Worm (Caenorhabditis elegans) whole organism, L4 larva: Measurements from ENCODE around the gene M03E7.1.

ENCODE experiments used
- F37D6.2 ChIP-seq: sonication (generic microtip); optimal IDR thresholded peaks from 2 replicates; lab custom pipeline; 2016; ENCODE audit warnings: mild to moderate bottlenecking, missing genetic modification characterization, missing compliant biosample characterization
- Y48G9A.11 ChIP-seq: fragments of 200-800 bp; sonication (Bioruptor generic); IDR thresholded peaks from 2 replicates; pipeline ENCODE4 v1.3.6; 2022; ENCODE audit warnings: missing genetic modification reagents, missing genetic modification characterization, missing compliant biosample characterization
- ZK546.5 ChIP-seq, 2 experiments: sonication (generic microtip); optimal IDR thresholded peaks; 2 replicates each; lab custom pipeline; 2017; ENCODE audit warnings: missing biosample characterization in 2 of 2, missing genetic modification characterization in 2 of 2
- aha-1 ChIP-seq: fragments of 150-350 bp; peaks from one replicate; lab custom pipeline; 2014; ENCODE audit warnings: missing biosample characterization, missing genetic modification characterization
- arid-1 ChIP-seq: fragments of 200-800 bp; sonication (Bioruptor generic); conservative IDR thresholded peaks from 2 replicates; pipeline ENCODE4 v1.3.6; 2022; ENCODE audit warnings: missing genetic modification reagents, missing genetic modification characterization, missing compliant biosample characterization
- ceh-20 ChIP-seq: fragments of 200-800 bp; sonication (Bioruptor generic); IDR thresholded peaks from 2 replicates; pipeline ENCODE4 v1.3.6; 2022; ENCODE audit warnings: missing genetic modification reagents, missing genetic modification characterization, missing compliant biosample characterization
- ceh-44 ChIP-seq: fragments of 200-800 bp; sonication (Bioruptor generic); IDR thresholded peaks from 2 replicates; pipeline ENCODE4 v1.3.6; 2022; ENCODE audit warnings: missing genetic modification reagents, missing genetic modification characterization, missing compliant biosample characterization
- ceh-62 ChIP-seq: sonication (generic microtip); optimal IDR thresholded peaks from 2 replicates; lab custom pipeline; 2017; ENCODE audit warnings: missing biosample characterization, missing genetic modification characterization
- daf-12 ChIP-seq: fragments of 150-350 bp; optimal IDR thresholded peaks from 2 replicates; lab custom pipeline; 2014; ENCODE audit warnings: missing biosample characterization, missing genetic modification reagents, missing genetic modification characterization
- daf-8 ChIP-seq: fragments of 200-800 bp; sonication (Bioruptor generic); IDR thresholded peaks from 2 replicates; pipeline ENCODE4 v1.3.6; 2022; ENCODE audit warnings: missing genetic modification characterization, missing compliant biosample characterization
- dmd-6 ChIP-seq: fragments of 200-800 bp; sonication (Bioruptor generic); IDR thresholded peaks from 2 replicates; pipeline ENCODE4 v1.3.6; 2022; ENCODE audit warnings: missing genetic modification reagents, missing genetic modification characterization, missing compliant biosample characterization
- dmd-9 ChIP-seq: fragments of 200-800 bp; sonication (Bioruptor generic); IDR thresholded peaks from 2 replicates; pipeline ENCODE4 v1.3.6; 2022; ENCODE audit warnings: missing genetic modification reagents, missing genetic modification characterization, missing compliant biosample characterization
- duxl-1 ChIP-seq: sonication (generic microtip); optimal IDR thresholded peaks from 2 replicates; lab custom pipeline; 2016; ENCODE audit warnings: mild to moderate bottlenecking, missing genetic modification characterization, moderate library complexity, missing compliant biosample characterization; ENCODE audit not compliant: poor library complexity
- egl-43 ChIP-seq: fragments of 200-800 bp; sonication (Bioruptor generic); IDR thresholded peaks from 2 replicates; pipeline ENCODE4 v1.3.6; 2022; ENCODE audit warnings: missing genetic modification reagents, missing genetic modification characterization, missing compliant biosample characterization
- fkh-10 ChIP-seq: fragments of 150-350 bp; optimal IDR thresholded peaks from 2 replicates; lab custom pipeline; 2014; ENCODE audit warnings: missing biosample characterization, missing genetic modification reagents, missing genetic modification characterization
- hmg-1.1 ChIP-seq: fragments of 200-800 bp; sonication (Bioruptor generic); IDR thresholded peaks from 2 replicates; pipeline ENCODE4 v1.3.6; 2022; ENCODE audit warnings: missing genetic modification reagents, missing genetic modification characterization, missing compliant biosample characterization
- lin-13 ChIP-seq: fragments of 150-350 bp; optimal IDR thresholded peaks from 2 replicates; lab custom pipeline; 2014; ENCODE audit warnings: missing biosample characterization, missing genetic modification reagents, missing genetic modification characterization
- madf-5 ChIP-seq, 2 experiments: fragments of 200-800 bp; sonication (Bioruptor generic); IDR thresholded peaks; 2 replicates each; pipeline ENCODE4 v1.3.6; 2022; ENCODE audit warnings: missing compliant biosample characterization in 2 of 2, missing genetic modification characterization in 2 of 2
- madf-9 ChIP-seq: fragments of 200-800 bp; sonication (Bioruptor generic); conservative IDR thresholded peaks from 2 replicates; pipeline ENCODE4 v1.3.6; 2022; ENCODE audit warnings: missing genetic modification reagents, missing genetic modification characterization, missing compliant biosample characterization
- mdl-1 ChIP-seq, 2 experiments: fragments of 150-350 bp in 1 of 2; sonication (generic microtip) in 1 of 2; optimal IDR thresholded peaks; 2 replicates each; lab custom pipeline; 2014 to 2017; ENCODE audit warnings: missing biosample characterization in 2 of 2, missing genetic modification characterization in 2 of 2
- nhr-10 ChIP-seq: fragments of 150-350 bp; optimal IDR thresholded peaks from 2 replicates; lab custom pipeline; 2014; ENCODE audit warnings: missing biosample characterization, missing genetic modification characterization
- nhr-102 ChIP-seq: sonication (generic microtip); optimal IDR thresholded peaks from 2 replicates; lab custom pipeline; 2016; ENCODE audit warnings: mild to moderate bottlenecking, missing genetic modification characterization, moderate library complexity, missing compliant biosample characterization
- nhr-11 ChIP-seq: fragments of 150-350 bp; optimal IDR thresholded peaks from 2 replicates; lab custom pipeline; 2014; ENCODE audit warnings: missing biosample characterization, missing genetic modification characterization
- nhr-111 ChIP-seq: fragments of 200-800 bp; sonication (Bioruptor generic); optimal IDR thresholded peaks from 2 replicates; lab custom pipeline; 2018; ENCODE audit warnings: mild to moderate bottlenecking, missing genetic modification characterization, missing compliant biosample characterization
- nhr-42 ChIP-seq: fragments of 200-800 bp; sonication (Bioruptor generic); IDR thresholded peaks from 2 replicates; pipeline ENCODE4 v1.3.6; 2022; ENCODE audit warnings: missing genetic modification characterization, missing compliant biosample characterization
- nhr-77 ChIP-seq: fragments of 150-350 bp; optimal IDR thresholded peaks from 2 replicates; lab custom pipeline; 2014; ENCODE audit warnings: missing biosample characterization, missing genetic modification characterization
- pha-4 ChIP-seq, 2 experiments: fragments of 150-350 bp in 1 of 2; fragments of 200-800 bp in 1 of 2; sonication (Bioruptor generic) in 1 of 2; IDR thresholded peaks in 1 of 2; optimal IDR thresholded peaks in 1 of 2; 2 replicates each; pipeline versions ENCODE4 v1.3.6 to Lab custom; 2014 to 2022; ENCODE audit warnings: missing genetic modification characterization in 2 of 2, missing genetic modification reagents in 2 of 2, missing biosample characterization in 1 of 2, missing compliant biosample characterization in 1 of 2
- saeg-2 ChIP-seq: fragments of 200-800 bp; sonication (Bioruptor generic); IDR thresholded peaks from 2 replicates; pipeline ENCODE4 v1.3.6; 2022; ENCODE audit warnings: missing genetic modification reagents, missing genetic modification characterization, missing compliant biosample characterization
- set-16 ChIP-seq: fragments of 200-800 bp; sonication (Bioruptor generic); IDR thresholded peaks from 2 replicates; pipeline ENCODE4 v1.3.6; 2022; ENCODE audit warnings: missing genetic modification reagents, missing genetic modification characterization, missing compliant biosample characterization
- spr-1 ChIP-seq: sonication (generic microtip); optimal IDR thresholded peaks from 2 replicates; lab custom pipeline; 2016; ENCODE audit warnings: mild to moderate bottlenecking, missing genetic modification characterization, missing compliant biosample characterization
- tra-1 ChIP-seq: fragments of 200-800 bp; sonication (Bioruptor generic); IDR thresholded peaks from 2 replicates; pipeline ENCODE4 v1.3.6; 2022; ENCODE audit warnings: missing genetic modification reagents, missing genetic modification characterization, missing compliant biosample characterization
- unc-130 ChIP-seq: sonication (generic microtip); optimal IDR thresholded peaks from 2 replicates; lab custom pipeline; 2016; ENCODE audit warnings: missing genetic modification reagents, missing genetic modification characterization, missing compliant biosample characterization
- unc-62 ChIP-seq, 3 experiments: fragments of 150-350 bp in 1 of 3; sonication (generic microtip); optimal IDR thresholded peaks in 2 of 3; peaks in 1 of 3; 1 replicate in 1 of 3; 2 replicates in 2 of 3; lab custom pipeline; 2014 to 2017; ENCODE audit warnings: missing biosample characterization in 3 of 3, missing genetic modification characterization in 3 of 3, missing genetic modification reagents in 3 of 3, missing genotype in 1 of 3
- vab-7 ChIP-seq: fragments of 200-800 bp; sonication (Bioruptor generic); IDR thresholded peaks from 2 replicates; pipeline ENCODE4 v1.3.6; 2022; ENCODE audit warnings: missing genetic modification reagents, missing genetic modification characterization, missing compliant biosample characterization
- zag-1 ChIP-seq: fragments of 150-350 bp; optimal IDR thresholded peaks from 2 replicates; lab custom pipeline; 2014; ENCODE audit warnings: missing biosample characterization, missing genetic modification characterization
- zip-11 ChIP-seq: fragments of 200-800 bp; sonication (Bioruptor generic); IDR thresholded peaks from 2 replicates; pipeline ENCODE4 v1.3.6; 2022; ENCODE audit warnings: missing genetic modification characterization, missing compliant biosample characterization
- zip-2 ChIP-seq: fragments of 150-350 bp; optimal IDR thresholded peaks from 2 replicates; lab custom pipeline; 2014; ENCODE audit warnings: missing biosample characterization, missing genetic modification characterization
- ztf-11 ChIP-seq: fragments of 150-350 bp; optimal IDR thresholded peaks from 2 replicates; lab custom pipeline; 2014; ENCODE audit warnings: missing biosample characterization, missing genetic modification characterization

The M03E7.1 gene

DNA sequence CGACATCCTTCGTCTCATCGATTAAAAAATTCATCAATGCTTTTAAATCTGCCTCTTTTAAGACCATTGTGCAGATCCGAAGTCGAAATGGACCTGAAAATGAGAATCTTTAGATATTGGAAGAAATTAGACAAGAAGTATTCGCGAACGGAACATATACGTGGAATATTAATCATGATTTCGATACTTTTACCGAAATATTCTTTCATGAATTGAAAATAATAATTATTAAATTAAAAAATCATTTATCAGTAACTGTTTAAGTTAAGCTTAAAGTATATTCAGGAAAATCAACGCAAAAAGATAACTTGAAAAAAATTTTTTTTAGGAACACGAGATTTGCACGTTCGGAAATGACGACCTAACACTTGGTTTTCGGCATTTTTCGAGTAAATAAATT is 20.2 kb upstream of the M03E7.1 start, which contains the start of gene CD4.8:
TSS of gene CD4.8 (minus strand) at position 101 of the 400 bp plus-strand sequence.
- no peak for TF ChIP-seq spr-1 (tag; lab: Kevin White, UChicago)
- TF ChIP-seq tra-1 (GFP tag; lab: Robert Waterston, UW), result no peak
- TF ChIP-seq zag-1, result no peak
- TF ChIP-seq arid-1 (GFP tag; lab: Robert Waterston, UW), result no peak
- no peak for TF ChIP-seq saeg-2 (GFP tag; lab: Robert Waterston, UW)
- TF ChIP-seq dmd-9 (GFP tag; lab: Robert Waterston, UW), result no peak
- no peak for TF ChIP-seq madf-9
- TF ChIP-seq Y48G9A.11 (GFP tag; lab: Robert Waterston, UW), result no peak
- TF ChIP-seq, all 104 proteins: peak for 0

ce11 chrV:5602407-5602806 is 19.1 kb upstream of the M03E7.1 start:
- TF ChIP-seq aha-1 (tag; lab: Kevin White, UChicago) (peak; percentile 28), set-16 (GFP tag; lab: Robert Waterston, UW) (peak; percentile 28; the same call in 1 of the 2 replicates)

ce11 chrV:5606255-5606654 is 15.2 kb upstream of the M03E7.1 start, which contains the start of gene CD4.1:
CD4.1 (plus strand) TSS chrV:5606555.
- TF ChIP-seq spr-1 (tag; lab: Kevin White, UChicago), result no peak
- TF ChIP-seq zip-2 (tag; lab: Kevin White, UChicago), result no peak
- no peak for TF ChIP-seq zag-1
- TF ChIP-seq ceh-62 (tag; lab: Kevin White, UChicago), result no peak
- no peak for TF ChIP-seq ZK546.5 (tag; optimal IDR thresholded peaks at IDR 0.05; lab: Kevin White, UChicago)
- no peak for TF ChIP-seq zip-11 (GFP tag; lab: Robert Waterston, UW)
- no peak for TF ChIP-seq hmg-1.1 (GFP tag; lab: Robert Waterston, UW)
- no peak for TF ChIP-seq vab-7 (GFP tag; lab: Robert Waterston, UW)
- no peak for TF ChIP-seq ceh-44 (GFP tag; lab: Robert Waterston, UW)
- TF ChIP-seq ceh-20 (GFP tag; lab: Robert Waterston, UW), result no peak
- TF ChIP-seq nhr-77 (tag; lab: Kevin White, UChicago), result no peak
- no peak for TF ChIP-seq mdl-1 (tag; optimal IDR thresholded peaks at IDR 0.05; lab: Kevin White, UChicago)
- TF ChIP-seq ztf-11 (tag; lab: Kevin White, UChicago), result no peak
- no peak for TF ChIP-seq fkh-10
- no peak for TF ChIP-seq dmd-6
- TF ChIP-seq daf-8 (GFP tag; lab: Robert Waterston, UW), result no peak
- TF ChIP-seq duxl-1 (tag; lab: Kevin White, UChicago), result no peak
- TF ChIP-seq unc-130 (GFP tag; lab: Kevin White, UChicago), result no peak
- TF ChIP-seq, all 104 proteins: peak for 0

- no peak for TF ChIP-seq unc-130 (GFP tag; lab: Kevin White, UChicago)
- peak in 1 of 2 experiments; percentile 91 for TF ChIP-seq unc-62 (GFP tag; optimal IDR thresholded peaks at IDR 0.05 in 1 of 2; lab: Kevin White, UChicago)
- TF ChIP-seq unc-62 (tag; optimal IDR thresholded peaks at IDR 0.05; lab: Kevin White, UChicago), result no peak
These were observed 11.3 kb upstream of the M03E7.1 start for ce11 chrV:5610186-5610585.

ce11 chrV:5613109-5613508 is 8.4 kb upstream of the M03E7.1 start, which contains the start of gene lrpc-1:
lrpc-1 (minus strand) TSS chrV:5613209.
- TF ChIP-seq lin-13 (GFP tag; lab: Kevin White, UChicago) (no peak), nhr-42 (GFP tag; lab: Robert Waterston, UW) (no peak), egl-43 (GFP tag; lab: Robert Waterston, UW) (no peak), hmg-1.1 (GFP tag; lab: Robert Waterston, UW) (no peak), madf-9 (no peak), F37D6.2 (tag; lab: Kevin White, UChicago) (no peak), zip-2 (tag; lab: Kevin White, UChicago) (no peak), madf-5 (GFP tag; IDR thresholded peaks at IDR 0.05; lab: Robert Waterston, UW) (no peak), nhr-10 (tag; lab: Kevin White, UChicago) (no peak), nhr-11 (tag; lab: Kevin White, UChicago) (no peak), pha-4 (GFP tag; IDR thresholded peaks at IDR 0.05; lab: Robert Waterston, UW) (no peak), pha-4 (tag; optimal IDR thresholded peaks at IDR 0.05; lab: Kevin White, UChicago) (no peak), daf-12 (tag; lab: Kevin White, UChicago) (no peak), arid-1 (GFP tag; lab: Robert Waterston, UW) (no peak), nhr-102 (tag; lab: Kevin White, UChicago) (no peak), ztf-11 (tag; lab: Kevin White, UChicago) (no peak), nhr-111 (GFP tag; lab: Kevin White, UChicago) (no peak)
